Worm (Caenorhabditis elegans) whole organism, L1 larva: Measurements from ENCODE around the gene F54F7.2.
A peak's percentile ranks its signal among the peaks of the same experiment; 100 is the strongest.

ENCODE experiments used
- C04F5.9 ChIP-seq: sonication (generic microtip); optimal IDR thresholded peaks from 2 replicates; lab custom pipeline; 2016; ENCODE audit warnings: missing genetic modification characterization, missing compliant biosample characterization
- C34B4.2 ChIP-seq: sonication (generic microtip); optimal IDR thresholded peaks from 2 replicates; lab custom pipeline; 2017; ENCODE audit warnings: mild to moderate bottlenecking, missing genetic modification characterization, missing compliant biosample characterization
- aha-1 ChIP-seq: fragments of 150-350 bp; optimal IDR thresholded peaks from 2 replicates; lab custom pipeline; 2014; ENCODE audit warnings: missing biosample characterization, missing genetic modification characterization
- ama-1 ChIP-seq: fragments of 150-350 bp; optimal IDR thresholded peaks from 2 replicates; lab custom pipeline; 2014
- ceh-8 ChIP-seq: fragments of 200-800 bp; sonication (Bioruptor generic); optimal IDR thresholded peaks from 2 replicates; lab custom pipeline; 2018; ENCODE audit warnings: mild to moderate bottlenecking, missing genetic modification characterization, moderate library complexity, missing compliant biosample characterization
- ceh-82 ChIP-seq, 3 experiments: fragments of 150-350 bp in 1 of 3; sonication (generic microtip) in 2 of 3; optimal IDR thresholded peaks; 2 replicates each; lab custom pipeline; 2014 to 2017; ENCODE audit warnings: missing biosample characterization in 3 of 3, missing genetic modification characterization in 3 of 3
- ceh-90 ChIP-seq: sonication (generic microtip); optimal IDR thresholded peaks from 2 replicates; lab custom pipeline; 2016; ENCODE audit warnings: missing genetic modification characterization, missing compliant biosample characterization
- dsc-1 ChIP-seq: sonication (generic microtip); optimal IDR thresholded peaks from 2 replicates; lab custom pipeline; 2016; ENCODE audit warnings: mild to moderate bottlenecking, missing genetic modification characterization, missing compliant biosample characterization
- egl-27 ChIP-seq, 2 experiments: fragments of 150-350 bp in 1 of 2; sonication (generic microtip); optimal IDR thresholded peaks; 3 replicates each; lab custom pipeline; 2017 to 2018; ENCODE audit warnings: missing biosample characterization in 2 of 2, missing genetic modification characterization in 2 of 2, missing genetic modification reagents in 2 of 2
- fkh-10 ChIP-seq: sonication (generic microtip); optimal IDR thresholded peaks from 2 replicates; lab custom pipeline; 2017; ENCODE audit warnings: missing biosample characterization, missing genetic modification reagents, missing genetic modification characterization
- fkh-4 ChIP-seq: sonication (generic microtip); optimal IDR thresholded peaks from 2 replicates; lab custom pipeline; 2016; ENCODE audit warnings: missing compliant biosample characterization, missing genetic modification characterization, borderline replicate concordance
- fkh-8 ChIP-seq: sonication (generic microtip); optimal IDR thresholded peaks from 2 replicates; lab custom pipeline; 2016; ENCODE audit warnings: mild to moderate bottlenecking, missing genetic modification characterization, missing compliant biosample characterization
- grh-1 ChIP-seq: fragments of 200-800 bp; sonication (Bioruptor generic); IDR thresholded peaks from 2 replicates; pipeline ENCODE4 v1.3.6; 2022; ENCODE audit warnings: missing genetic modification reagents, missing genetic modification characterization, missing compliant biosample characterization
- hlh-17 ChIP-seq: fragments of 200-800 bp; sonication (Bioruptor generic); optimal IDR thresholded peaks from 2 replicates; lab custom pipeline; 2018; ENCODE audit warnings: missing genetic modification characterization, mild to moderate bottlenecking, missing compliant biosample characterization, moderate library complexity, borderline replicate concordance
- jun-1 ChIP-seq: fragments of 150-350 bp; optimal IDR thresholded peaks from 2 replicates; lab custom pipeline; 2014; ENCODE audit warnings: missing biosample characterization, missing genetic modification reagents, missing genetic modification characterization
- lin-13 ChIP-seq: fragments of 150-350 bp; optimal IDR thresholded peaks from 2 replicates; lab custom pipeline; 2014; ENCODE audit warnings: missing biosample characterization, missing genetic modification reagents, missing genetic modification characterization
- lin-35 ChIP-seq, 2 experiments: fragments of 150-350 bp; optimal IDR thresholded peaks; 2 replicates each; lab custom pipeline; 2014; ENCODE audit warnings: missing biosample characterization in 2 of 2, missing genetic modification characterization in 2 of 2, missing genetic modification reagents in 2 of 2
- lir-3 ChIP-seq: sonication (generic microtip); optimal IDR thresholded peaks from 2 replicates; lab custom pipeline; 2016; ENCODE audit warnings: mild to moderate bottlenecking, missing genetic modification characterization, moderate library complexity, missing compliant biosample characterization; ENCODE audit not compliant: poor library complexity
- lsy-2 ChIP-seq, 2 experiments: fragments of 150-350 bp; optimal IDR thresholded peaks; 2 replicates each; lab custom pipeline; 2014; ENCODE audit warnings: missing biosample characterization in 2 of 2, missing genetic modification characterization in 2 of 2
- mdl-1 ChIP-seq, 2 experiments: fragments of 150-350 bp; optimal IDR thresholded peaks; 2 replicates each; lab custom pipeline; 2014 to 2017; ENCODE audit warnings: missing biosample characterization in 2 of 2, missing genetic modification characterization in 2 of 2, inconsistent platforms in 1 of 2
- nhr-19 ChIP-seq: fragments of 200-800 bp; sonication (Bioruptor generic); conservative IDR thresholded peaks from 2 replicates; pipeline ENCODE4 v1.3.6; 2022; ENCODE audit warnings: missing genetic modification characterization, missing compliant biosample characterization
- nhr-20 ChIP-seq: sonication (generic microtip); optimal IDR thresholded peaks from 2 replicates; lab custom pipeline; 2016; ENCODE audit warnings: mild to moderate bottlenecking, missing genetic modification characterization, missing compliant biosample characterization
- nhr-71 ChIP-seq: sonication (generic microtip); optimal IDR thresholded peaks from 2 replicates; lab custom pipeline; 2016; ENCODE audit warnings: mild to moderate bottlenecking, missing genetic modification characterization, moderate library complexity, missing compliant biosample characterization
- nhr-84 ChIP-seq: sonication (generic microtip); optimal IDR thresholded peaks from 2 replicates; lab custom pipeline; 2017; ENCODE audit warnings: missing biosample characterization, missing genetic modification characterization
- nhr-85 ChIP-seq: sonication (generic microtip); peaks from one replicate; lab custom pipeline; 2016; ENCODE audit warnings: missing genetic modification characterization, inconsistent platforms, missing compliant biosample characterization
- pqm-1 ChIP-seq: sonication (generic microtip); optimal IDR thresholded peaks from 3 replicates; lab custom pipeline; 2017; ENCODE audit warnings: missing biosample characterization, missing genetic modification characterization
- snpc-4 ChIP-seq: fragments of 150-350 bp; optimal IDR thresholded peaks from 2 replicates; lab custom pipeline; 2014; ENCODE audit warnings: missing biosample characterization, missing genetic modification characterization
- snu-23 ChIP-seq: sonication (generic microtip); optimal IDR thresholded peaks from 2 replicates; lab custom pipeline; 2016; ENCODE audit warnings: missing genetic modification characterization, missing compliant biosample characterization
- sptf-1 ChIP-seq: fragments of 150-350 bp; optimal IDR thresholded peaks from 2 replicates; lab custom pipeline; 2014; ENCODE audit warnings: missing biosample characterization, missing genetic modification characterization
- tbx-2 ChIP-seq: sonication (generic microtip); optimal IDR thresholded peaks from 2 replicates; lab custom pipeline; 2016; ENCODE audit warnings: missing genetic modification characterization, missing compliant biosample characterization
- unc-130 ChIP-seq: fragments of 150-350 bp; optimal IDR thresholded peaks from 2 replicates; lab custom pipeline; 2017; ENCODE audit warnings: missing biosample characterization, missing genetic modification characterization, inconsistent platforms
- unc-30 ChIP-seq: sonication (generic microtip); optimal IDR thresholded peaks from 2 replicates; lab custom pipeline; 2017; ENCODE audit warnings: missing biosample characterization, missing genetic modification characterization
- unc-62 ChIP-seq: fragments of 150-350 bp; optimal IDR thresholded peaks from 2 replicates; lab custom pipeline; 2014; ENCODE audit warnings: missing biosample characterization, missing genetic modification reagents, missing genetic modification characterization
- unc-98 ChIP-seq: fragments of 200-800 bp; sonication (Bioruptor generic); IDR thresholded peaks from 2 replicates; pipeline ENCODE4 v1.3.6; 2022; ENCODE audit warnings: missing genetic modification characterization, missing compliant biosample characterization
- zag-1 ChIP-seq: fragments of 150-350 bp; optimal IDR thresholded peaks from 2 replicates; lab custom pipeline; 2014; ENCODE audit warnings: missing biosample characterization, missing genetic modification characterization
- zip-4 ChIP-seq: fragments of 200-800 bp; sonication (Bioruptor generic); optimal IDR thresholded peaks from 2 replicates; lab custom pipeline; 2018; ENCODE audit warnings: mild to moderate bottlenecking, missing genetic modification characterization, moderate library complexity, missing compliant biosample characterization
- ztf-11 ChIP-seq, 2 experiments: sonication (generic microtip); optimal IDR thresholded peaks; 2 replicates each; lab custom pipeline; 2016 to 2017; ENCODE audit warnings: missing genetic modification characterization in 2 of 2, missing biosample characterization in 1 of 2, missing compliant biosample characterization in 1 of 2

F54F7.2 gene

ce11 chrX:11857178-11857577, 13.7 kb downstream of the F54F7.2 start, which contains the start of gene mes-1 (continued):
- TF ChIP-seq nhr-19 (GFP tag; lab: Robert Waterston, UW) = no peak

ce11 chrX:11863307-11863706, 19.8 kb downstream of the F54F7.2 start, which contains the start of gene F54F7.10:
Gene F54F7.10 (plus strand): TSS chrX:11863607.
- TF ChIP-seq unc-130 (tag; lab: Kevin White, UChicago) (no peak), zag-1 (tag; lab: Kevin White, UChicago) (no peak), lsy-2 (tag; optimal IDR thresholded peaks at IDR 0.05; lab: Kevin White, UChicago) (no peak), lin-35 (GFP tag; optimal IDR thresholded peaks at IDR 0.05; lab: Kevin White, UChicago) (no peak), snu-23 (GFP tag; lab: Kevin White, UChicago) (no peak), egl-27 (tag; optimal IDR thresholded peaks at IDR 0.05; lab: Kevin White, UChicago) (no peak), ama-1 (lab: Kevin White, UChicago) (no peak), zip-4 (no peak), dsc-1 (tag; lab: Kevin White, UChicago) (no peak), pqm-1 (tag; lab: Kevin White, UChicago) (no peak), tbx-2 (tag; lab: Kevin White, UChicago) (no peak), nhr-71 (tag; lab: Kevin White, UChicago) (no peak)

- TF ChIP-seq nhr-20 (tag; lab: Kevin White, UChicago) (no peak), fkh-10 (GFP tag; lab: Kevin White, UChicago) (no peak), nhr-84 (tag; lab: Kevin White, UChicago) (no peak), lin-13 (GFP tag; lab: Kevin White, UChicago) (no peak), aha-1 (tag; lab: Kevin White, UChicago) (no peak), ceh-82 (tag; optimal IDR thresholded peaks at IDR 0.05; lab: Kevin White, UChicago) (no peak), zag-1 (tag; lab: Kevin White, UChicago) (no peak), grh-1 (GFP tag; lab: Robert Waterston, UW) (no peak), unc-62 (GFP tag; lab: Kevin White, UChicago) (no peak), unc-30 (no peak), ceh-8 (GFP tag; lab: Kevin White, UChicago) (no peak), C34B4.2 (tag; lab: Kevin White, UChicago) (no peak), sptf-1 (tag; lab: Kevin White, UChicago) (no peak), unc-98 (GFP tag; lab: Robert Waterston, UW) (no peak), lir-3 (tag; lab: Kevin White, UChicago) (no peak), C04F5.9 (no peak), nhr-85 (no peak), fkh-8 (tag; lab: Kevin White, UChicago) (no peak), jun-1 (no peak)
Observed at ce11 chrX:11865083-11865482, 21.6 kb downstream of the F54F7.2 start, which contains the start of gene F54F7.6. Gene F54F7.6 (plus strand): TSS chrX:11865383.

ce11 chrX:11869260-11869659, 25.8 kb downstream of the F54F7.2 start, which contains the start of gene dot-1.2:
Gene dot-1.2 (minus strand): TSS chrX:11869360.
- TF ChIP-seq hlh-17 (GFP tag; lab: Kevin White, UChicago) = no peak
- no peak for TF ChIP-seq unc-62 (GFP tag; lab: Kevin White, UChicago)
- no peak for TF ChIP-seq snpc-4 (tag; lab: Kevin White, UChicago)

- TF ChIP-seq ztf-11 (tag; optimal IDR thresholded peaks at IDR 0.05; lab: Kevin White, UChicago) (no peak), dsc-1 (tag; lab: Kevin White, UChicago) (peak; percentile 44), fkh-8 (tag; lab: Kevin White, UChicago) (peak; percentile 63), mdl-1 (tag; optimal IDR thresholded peaks at IDR 0.05; lab: Kevin White, UChicago) (no peak), ama-1 (lab: Kevin White, UChicago) (no peak), pqm-1 (tag; lab: Kevin White, UChicago) (no peak), fkh-4 (tag; lab: Kevin White, UChicago) (no peak), aha-1 (tag; lab: Kevin White, UChicago) (no peak), ceh-90 (tag; lab: Kevin White, UChicago) (no peak)
Observed at ce11 chrX:11870393-11870792, 26.9 kb downstream of the F54F7.2 start.
